Worm (Caenorhabditis elegans) whole organism, L4/young adult: ENCODE results near the gene pdfr-1.

Source experiments
- W03F9.2 ChIP-seq: fragments of 150-350 bp; optimal IDR thresholded peaks from 2 replicates; lab custom pipeline; 2014; ENCODE audit warnings: missing biosample characterization, missing genetic modification characterization
- dao-5 ChIP-seq: sonication (generic microtip); optimal IDR thresholded peaks from 2 replicates; lab custom pipeline; 2016; ENCODE audit warnings: missing genotype, missing genetic modification characterization, moderate library complexity, missing compliant biosample characterization
- him-1 ChIP-seq: sonication (generic microtip); optimal IDR thresholded peaks from 2 replicates; lab custom pipeline; 2016; ENCODE audit warnings: missing genotype, missing genetic modification reagents, missing genetic modification characterization, missing compliant biosample characterization

DNA sequence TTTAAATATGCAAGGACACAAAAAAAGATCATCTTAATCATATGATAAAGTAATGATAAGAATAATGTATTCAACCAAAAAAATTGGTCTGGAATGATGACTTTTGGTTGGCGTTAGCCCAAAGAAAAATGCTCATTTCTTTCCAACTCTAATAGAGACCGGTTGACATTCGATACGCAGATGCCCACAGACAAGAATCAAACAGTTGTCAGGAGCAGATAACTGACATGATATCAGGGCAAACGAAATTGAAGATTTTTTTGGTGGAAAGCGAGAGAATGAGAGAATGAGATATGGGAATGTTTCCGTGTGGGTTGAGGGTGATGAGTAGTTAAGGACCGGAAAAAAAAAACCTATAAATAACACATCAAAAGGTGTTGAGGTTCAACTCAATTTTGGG is 12.9 kb downstream of the pdfr-1 start:
- TF ChIP-seq him-1 (tag; lab: Kevin White, UChicago) (no peak), W03F9.2 (tag; lab: Kevin White, UChicago) (no peak), dao-5 (no peak)
